Fruit fly (Drosophila melanogaster) whole organism, wandering third instar larva: ENCODE measurements around the gene CG13039.
A peak's percentile ranks its signal among the peaks of the same experiment; 100 is the strongest.

ENCODE experiments used
- Abd-B ChIP-seq: fragments of >200 bp; optimal IDR thresholded peaks from 2 replicates; lab custom pipeline; 2017; ENCODE audit warnings: missing biosample characterization, missing genetic modification characterization
- CG32264 ChIP-seq: fragments of 200-800 bp; sonication (Bioruptor generic); optimal IDR thresholded peaks from 2 replicates; lab custom pipeline; 2016; ENCODE audit warnings: missing biosample characterization, missing genetic modification characterization
- Dfd ChIP-seq: fragments of >200 bp; optimal IDR thresholded peaks from 2 replicates; lab custom pipeline; 2017; ENCODE audit warnings: missing biosample characterization, missing genetic modification characterization
- Dif ChIP-seq: fragments of 200-275, 200-300 bp; sonication (Bioruptor generic); optimal IDR thresholded peaks from 2 replicates; lab custom pipeline; 2018; ENCODE audit warnings: missing biosample characterization, missing genetic modification characterization; ENCODE audit not compliant: partially characterized antibody
- GATAd ChIP-seq: sonication (Bioruptor generic); optimal IDR thresholded peaks from 2 replicates; lab custom pipeline; 2016; ENCODE audit warnings: missing biosample characterization, missing genetic modification characterization
- HLH106 ChIP-seq: fragments of 200-800 bp; optimal IDR thresholded peaks from 3 replicates; lab custom pipeline; 2019; ENCODE audit warnings: missing biosample characterization, mild to moderate bottlenecking, missing genetic modification characterization, moderate library complexity
- Hnf4 ChIP-seq: fragments of 200-800 bp; sonication (Bioruptor generic); optimal IDR thresholded peaks from 2 replicates; lab custom pipeline; 2016; ENCODE audit warnings: missing biosample characterization, mild to moderate bottlenecking, missing genetic modification characterization
- Hr78 ChIP-seq: fragments of >200 bp; optimal IDR thresholded peaks from 2 replicates; lab custom pipeline; 2017; ENCODE audit warnings: missing biosample characterization, missing genetic modification characterization
- Hr83 ChIP-seq: fragments of 200-300 bp; sonication (Bioruptor generic); optimal IDR thresholded peaks from 2 replicates; lab custom pipeline; 2016; ENCODE audit warnings: missing biosample characterization, mild to moderate bottlenecking, missing genetic modification characterization, moderate library complexity; ENCODE audit not compliant: poor library complexity, severe bottlenecking
- Jra ChIP-seq: sonication (Bioruptor generic); optimal IDR thresholded peaks from 2 replicates; lab custom pipeline; 2016; ENCODE audit warnings: missing biosample characterization, missing genetic modification characterization
- Mio ChIP-seq: sonication (Bioruptor generic); optimal IDR thresholded peaks from 2 replicates; lab custom pipeline; 2016; ENCODE audit warnings: missing biosample characterization, missing genetic modification characterization
- Myc ChIP-seq: fragments of >200 bp; optimal IDR thresholded peaks from 2 replicates; lab custom pipeline; 2017
- N ChIP-seq: fragments of >200 bp; optimal IDR thresholded peaks from 2 replicates; lab custom pipeline; 2018; ENCODE audit warnings: missing biosample characterization, missing external identifiers, missing genetic modification characterization
- OdsH ChIP-seq: fragments of 200-800 bp; sonication (Bioruptor generic); optimal IDR thresholded peaks from 2 replicates; lab custom pipeline; 2016; ENCODE audit warnings: missing biosample characterization, mild to moderate bottlenecking, missing genetic modification characterization
- Rel ChIP-seq, 2 experiments: fragments of 200-800 bp; sonication (Bioruptor generic) in 1 of 2; optimal IDR thresholded peaks; 2 replicates in 1 of 2; 3 replicates in 1 of 2; lab custom pipeline; 2016 to 2019; ENCODE audit warnings: mild to moderate bottlenecking in 2 of 2, missing biosample characterization in 2 of 2, missing genetic modification characterization in 2 of 2, moderate library complexity in 1 of 2
- Sp1 ChIP-seq: fragments of 200-800 bp; sonication (Bioruptor generic); optimal IDR thresholded peaks from 3 replicates; lab custom pipeline; 2019; ENCODE audit warnings: missing biosample characterization, mild to moderate bottlenecking, missing genetic modification characterization, moderate library complexity
- Vsx2 ChIP-seq: fragments of 200-300, 225-300 bp; sonication (Bioruptor generic); optimal IDR thresholded peaks from 2 replicates; lab custom pipeline; 2018; ENCODE audit warnings: missing biosample characterization, missing genetic modification characterization; ENCODE audit not compliant: partially characterized antibody
- br ChIP-seq: fragments of 200-800 bp; sonication (Bioruptor generic); optimal IDR thresholded peaks from 2 replicates; lab custom pipeline; 2016; ENCODE audit warnings: missing biosample characterization, missing genetic modification characterization
- brk ChIP-seq: fragments of 200-800 bp; sonication (Bioruptor generic); optimal IDR thresholded peaks from 2 replicates; lab custom pipeline; 2016; ENCODE audit warnings: missing biosample characterization, mild to moderate bottlenecking, missing genetic modification characterization
- dmrt93B ChIP-seq: fragments of 200-800 bp; sonication (Bioruptor generic); optimal IDR thresholded peaks from 2 replicates; lab custom pipeline; 2018; ENCODE audit warnings: missing biosample characterization, mild to moderate bottlenecking, missing genetic modification characterization
- ey ChIP-seq: fragments of 200-800 bp; sonication (Bioruptor generic); optimal IDR thresholded peaks from 2 replicates; lab custom pipeline; 2016; ENCODE audit warnings: missing biosample characterization, missing genetic modification characterization
- foxo ChIP-seq, 2 experiments: fragments of 200-800 bp; sonication (Bioruptor generic); optimal IDR thresholded peaks; 2 replicates in 1 of 2; 3 replicates in 1 of 2; lab custom pipeline; 2016 to 2017; ENCODE audit warnings: missing biosample characterization in 2 of 2, missing genetic modification characterization in 2 of 2
- fru ChIP-seq: fragments of 200-800 bp; sonication (Bioruptor generic); optimal IDR thresholded peaks from 3 replicates; lab custom pipeline; 2016; ENCODE audit warnings: missing biosample characterization, mild to moderate bottlenecking, missing genetic modification characterization
- h ChIP-seq: fragments of 200-800 bp; sonication (Bioruptor generic); optimal IDR thresholded peaks from 3 replicates; lab custom pipeline; 2016; ENCODE audit warnings: missing biosample characterization, mild to moderate bottlenecking, missing genetic modification characterization
- jim ChIP-seq: fragments of 175-275, 200-325 bp; sonication (Bioruptor generic); optimal IDR thresholded peaks from 2 replicates; lab custom pipeline; 2016; ENCODE audit warnings: missing biosample characterization, mild to moderate bottlenecking, missing genetic modification characterization
- lola ChIP-seq: fragments of >200 bp; optimal IDR thresholded peaks from 2 replicates; lab custom pipeline; 2017; ENCODE audit warnings: missing biosample characterization, missing genetic modification characterization
- pan ChIP-seq: fragments of >200 bp; optimal IDR thresholded peaks from 2 replicates; lab custom pipeline; 2017
- psq ChIP-seq: fragments of 200-800 bp; sonication (Bioruptor generic); optimal IDR thresholded peaks from 3 replicates; lab custom pipeline; 2017; ENCODE audit warnings: missing biosample characterization, mild to moderate bottlenecking, missing genetic modification characterization, moderate library complexity
- sage ChIP-seq: fragments of 200-800 bp; sonication (Bioruptor generic); optimal IDR thresholded peaks from 2 replicates; lab custom pipeline; 2016; ENCODE audit warnings: missing biosample characterization, mild to moderate bottlenecking, missing genetic modification characterization
- sv ChIP-seq: fragments of 200-800 bp; sonication (Bioruptor generic); optimal IDR thresholded peaks from 3 replicates; lab custom pipeline; 2016; ENCODE audit warnings: missing biosample characterization, missing genetic modification characterization
- tai ChIP-seq: sonication (Bioruptor generic); optimal IDR thresholded peaks from 2 replicates; lab custom pipeline; 2016; ENCODE audit warnings: missing biosample characterization, missing genetic modification characterization
- usp ChIP-seq: fragments of >200 bp; optimal IDR thresholded peaks from 2 replicates; lab custom pipeline; 2017; ENCODE audit warnings: missing biosample characterization, missing genetic modification characterization

CG13039 gene

DNA sequence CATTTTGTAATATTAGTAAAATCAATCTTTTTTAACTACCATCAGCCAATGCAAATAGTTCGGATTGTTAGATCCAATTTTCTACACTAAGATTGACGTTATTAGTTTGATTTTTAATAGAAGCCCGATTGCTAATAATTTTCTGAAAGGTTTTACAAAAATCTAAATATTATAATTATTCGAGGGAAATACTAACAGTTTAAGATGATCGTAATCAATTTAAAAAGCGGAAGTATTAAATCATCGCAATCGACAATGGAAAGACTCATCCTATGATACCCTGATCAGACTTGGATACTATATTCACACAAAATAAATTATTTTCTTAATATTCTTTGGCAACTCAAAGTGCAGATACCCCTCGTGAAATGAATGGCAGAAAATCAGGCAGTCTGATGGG is 31.3 kb upstream of the CG13039 start:
- TF ChIP-seq N = no peak
- no peak for TF ChIP-seq Mio
- no peak for TF ChIP-seq Jra

DNA sequence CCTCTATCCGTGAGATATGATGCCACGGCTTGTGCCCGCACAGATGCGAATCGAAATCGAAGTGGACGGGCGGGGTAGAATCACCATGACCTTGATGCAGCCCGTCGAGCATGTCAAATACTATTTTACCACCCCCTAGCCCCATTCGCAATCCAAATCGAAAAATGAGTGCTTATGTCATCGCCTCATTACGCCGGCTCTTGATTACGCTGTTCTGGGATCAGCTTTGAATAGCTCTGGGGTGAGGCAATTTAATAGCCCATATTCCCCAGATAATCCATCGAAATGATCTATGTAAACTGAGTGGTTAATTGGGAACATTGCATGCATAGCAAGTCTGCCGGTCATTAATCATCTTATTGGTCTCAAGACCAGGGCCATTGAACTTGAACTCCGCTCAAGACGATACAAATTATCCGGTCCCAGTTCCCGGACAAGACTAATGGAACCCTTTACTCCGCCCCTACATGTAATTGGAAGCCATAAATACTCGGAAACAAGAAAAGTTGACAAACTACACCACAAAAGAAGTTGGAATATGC is 30.7 kb upstream of the CG13039 start:
- TF ChIP-seq Myc (lab: Kevin White, UChicago) = no peak
- TF ChIP-seq sv (GFP tag; lab: Kevin White, UChicago) = no peak
- TF ChIP-seq OdsH = no peak
- TF ChIP-seq sage = no peak
- no peak for TF ChIP-seq HLH106 (tag; lab: Kevin White, UChicago)
- TF ChIP-seq jim (GFP tag; lab: Kevin White, UChicago) = no peak
- no peak for TF ChIP-seq Hr78 (GFP tag; lab: Kevin White, UChicago)
- no peak for TF ChIP-seq GATAd
- no peak for TF ChIP-seq usp (GFP tag; lab: Kevin White, UChicago)
- no peak for TF ChIP-seq CG32264 (GFP tag; lab: Kevin White, UChicago)
- TF ChIP-seq brk = no peak
- no peak for TF ChIP-seq N
- no peak for TF ChIP-seq Sp1
- TF ChIP-seq, all 38 proteins: peak for 0

DNA sequence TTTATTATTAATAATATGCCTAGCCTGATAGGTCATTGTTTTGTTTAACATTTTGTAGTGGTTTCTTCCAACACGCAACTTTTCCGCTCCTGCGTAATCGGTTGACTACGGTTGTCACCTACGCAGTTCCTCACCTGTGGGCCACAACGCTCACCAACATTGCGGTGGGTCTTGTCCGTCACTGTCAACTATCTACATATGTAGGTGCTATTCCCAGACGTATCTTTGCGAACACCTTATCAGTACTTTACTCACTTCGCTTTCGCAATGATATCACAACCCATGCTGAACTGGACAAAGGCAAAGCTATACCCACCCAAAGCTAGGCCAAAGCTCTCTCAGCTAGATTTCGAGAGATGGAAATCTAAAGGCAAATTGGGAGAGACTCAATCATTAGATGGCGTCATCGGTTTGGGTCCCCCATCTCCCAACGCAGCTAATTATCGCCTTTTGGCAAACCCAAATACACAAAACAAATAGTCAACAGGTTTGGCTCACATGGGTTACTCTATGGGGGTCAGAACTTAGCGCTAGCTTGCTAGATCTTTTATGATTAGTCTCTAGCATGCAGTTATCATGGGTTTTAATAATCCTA is 29.7 kb upstream of the CG13039 start:
- no peak for TF ChIP-seq tai
- TF ChIP-seq fru (GFP tag; lab: Kevin White, UChicago) = no peak
- TF ChIP-seq Hr83 (GFP tag; lab: Kevin White, UChicago) = no peak
- TF ChIP-seq brk = no peak
- TF ChIP-seq OdsH = no peak
- TF ChIP-seq ey (GFP tag; lab: Kevin White, UChicago) = no peak
- no peak for TF ChIP-seq Abd-B
- TF ChIP-seq usp (GFP tag; lab: Kevin White, UChicago) = no peak
- no peak for TF ChIP-seq dmrt93B
- peak; percentile 84 for TF ChIP-seq Vsx2 (GFP tag; lab: Kevin White, UChicago)
- TF ChIP-seq Dif (GFP tag; lab: Kevin White, UChicago) = peak; percentile 27
- TF ChIP-seq Jra = no peak

DNA sequence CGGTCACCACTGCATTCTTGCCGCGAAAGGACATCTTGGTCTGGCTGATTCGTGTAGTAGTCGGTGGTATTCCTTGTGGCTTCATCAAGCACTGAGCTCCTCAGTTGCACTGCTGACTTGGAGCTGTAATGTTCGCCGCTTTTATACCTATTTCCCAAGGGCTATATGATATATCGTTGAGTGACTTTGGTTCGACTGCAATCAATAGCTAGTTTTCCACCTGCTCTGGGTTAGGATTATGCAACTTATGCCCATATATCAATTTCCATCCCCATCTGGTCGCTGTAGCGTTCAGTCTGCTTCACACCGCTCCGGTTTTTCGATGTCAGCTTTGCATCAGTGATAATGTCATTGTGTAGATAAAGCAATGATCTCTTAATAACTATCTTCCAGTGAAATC is 27.6 kb upstream of the CG13039 start, which contains the start of gene Pdh:
Pdh (minus strand) TSS at position 101 of the 400 bp plus-strand sequence.
- no peak for TF ChIP-seq lola (GFP tag; lab: Kevin White, UChicago)
- TF ChIP-seq foxo (GFP tag; optimal IDR thresholded peaks at IDR 0.05; lab: Kevin White, UChicago) = no peak
- no peak for TF ChIP-seq Abd-B
- no peak for TF ChIP-seq ey (GFP tag; lab: Kevin White, UChicago)
- TF ChIP-seq pan (lab: Kevin White, UChicago) = no peak
- TF ChIP-seq tai = no peak
- TF ChIP-seq Hnf4 (GFP tag; lab: Kevin White, UChicago) = no peak

DNA sequence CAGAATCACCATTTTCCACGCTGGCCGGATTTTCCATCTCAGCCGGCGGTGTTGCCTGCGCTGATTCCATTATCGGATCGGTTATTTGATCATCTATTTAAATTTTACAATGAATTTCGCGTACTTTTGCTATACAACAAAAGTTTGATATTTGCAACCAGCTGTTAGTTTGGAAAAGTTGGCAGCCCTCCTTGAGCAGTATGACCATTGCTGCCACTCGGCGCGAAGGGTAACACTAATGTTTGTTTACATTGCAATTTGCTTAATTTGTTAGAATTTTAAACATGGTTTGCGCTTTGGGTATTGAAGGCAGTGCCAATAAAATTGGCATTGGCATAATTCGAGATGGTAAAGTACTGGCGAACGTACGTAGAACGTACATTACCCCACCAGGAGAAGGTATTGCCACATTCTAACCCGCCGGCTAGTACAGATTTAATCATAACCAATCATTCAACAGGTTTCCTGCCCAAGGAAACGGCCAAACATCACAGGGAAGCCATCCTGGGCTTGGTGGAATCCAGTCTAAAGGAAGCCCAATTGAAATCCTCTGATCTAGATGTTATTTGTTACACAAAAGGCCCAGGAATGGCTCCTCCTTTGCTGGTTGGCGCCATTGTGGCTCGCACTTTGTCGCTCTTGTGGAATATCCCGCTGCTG is 25.3 kb upstream of the CG13039 start, which contains the start of the genes Golgin104 and Tcs3:
Golgin104 (minus strand) TSS at position 182 of the 660 bp plus-strand sequence.
Tcs3 (plus strand) TSS at position 222 of the 660 bp plus-strand sequence.
- TF ChIP-seq Vsx2 (GFP tag; lab: Kevin White, UChicago) (no peak), Rel (GFP tag; optimal IDR thresholded peaks at IDR 0.05; lab: Kevin White, UChicago) (no peak), Rel (tag; optimal IDR thresholded peaks at IDR 0.05; lab: Kevin White, UChicago) (peak; percentile 60)

DNA sequence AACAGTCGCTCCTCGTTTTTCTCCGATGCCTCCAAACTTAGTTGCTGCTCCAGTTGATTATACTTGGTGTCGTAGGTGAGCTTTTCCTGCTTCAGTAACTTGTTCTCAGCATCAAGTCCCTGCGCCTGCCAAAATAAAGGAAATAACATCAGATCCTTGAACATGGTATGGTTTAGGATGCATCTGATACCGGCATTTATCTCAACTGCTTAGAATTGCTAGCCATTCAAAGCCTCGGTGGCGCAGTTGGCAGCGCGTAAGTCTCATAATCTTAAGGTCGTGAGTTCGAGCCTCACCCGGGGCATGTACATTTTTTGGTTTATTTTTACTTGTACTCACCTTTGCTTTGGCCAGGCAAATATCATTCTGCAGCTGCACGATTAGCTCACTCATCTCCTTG is 23.1 kb upstream of the CG13039 start:
- no peak for TF ChIP-seq Dif (GFP tag; lab: Kevin White, UChicago)
- no peak for TF ChIP-seq fru (GFP tag; lab: Kevin White, UChicago)
- TF ChIP-seq Hnf4 (GFP tag; lab: Kevin White, UChicago) = no peak
- TF ChIP-seq Hr78 (GFP tag; lab: Kevin White, UChicago) = no peak
- TF ChIP-seq tai = no peak
- TF ChIP-seq N = no peak
- no peak for TF ChIP-seq OdsH
- TF ChIP-seq h (GFP tag; lab: Kevin White, UChicago) = no peak
- TF ChIP-seq Dfd (GFP tag; lab: Kevin White, UChicago) = no peak
- TF ChIP-seq GATAd = no peak
- no peak for TF ChIP-seq br
- TF ChIP-seq dmrt93B = no peak
- no peak for TF ChIP-seq jim (GFP tag; lab: Kevin White, UChicago)
- no peak for TF ChIP-seq lola (GFP tag; lab: Kevin White, UChicago)
- no peak for TF ChIP-seq psq (GFP tag; lab: Kevin White, UChicago)
